Worm (Caenorhabditis elegans): Measurements from ENCODE around the gene nhr-101.

Gene nhr-101

ce11 chrV:11529541-11529940 lies 40.7 kb upstream of the nhr-101 start:
- TF ChIP-seq tbx-2 (tag; optimal IDR thresholded peaks at IDR 0.05) (peak; percentile 58), ceh-63 (GFP tag; optimal IDR thresholded peaks at IDR 0.05) (no peak), efl-1 (optimal IDR thresholded peaks at IDR 0.05) (no peak), efl-1 (GFP tag; optimal IDR thresholded peaks at IDR 0.05 in 1 of 2) (peak in 1 of 2 experiments; percentile 58), nhr-77 (tag; optimal IDR thresholded peaks at IDR 0.05) (peak; percentile 65), lsy-2 (tag; optimal IDR thresholded peaks at IDR 0.05) (peak in 1 of 2 experiments; percentile 21), nhr-71 (tag; optimal IDR thresholded peaks at IDR 0.05) (peak; percentile 36), nhr-28 (tag; optimal IDR thresholded peaks at IDR 0.05) (no peak), lin-14 (GFP tag; optimal IDR thresholded peaks at IDR 0.05) (peak; percentile 48), nhr-20 (tag; optimal IDR thresholded peaks at IDR 0.05) (peak; percentile 36), mdl-1 (tag; optimal IDR thresholded peaks at IDR 0.05) (peak in 1 of 2 experiments; percentile 25), nhr-76 (tag; optimal IDR thresholded peaks at IDR 0.05) (no peak), egl-27 (tag; optimal IDR thresholded peaks at IDR 0.05) (peak; percentile 45 to 57)

ce11 chrV:11531100-11531499 lies 39.2 kb upstream of the nhr-101 start:
- no peak for TF ChIP-seq jun-1 (tag; optimal IDR thresholded peaks at IDR 0.05)
- TF ChIP-seq alr-1 (tag; optimal IDR thresholded peaks at IDR 0.05; ENCODE audit: borderline replicate concordance) = no peak
- TF ChIP-seq C16A3.4 (tag; optimal IDR thresholded peaks at IDR 0.05) = peak; percentile 49
- TF ChIP-seq C34B4.2 (tag; optimal IDR thresholded peaks at IDR 0.05) = no peak
- no peak for TF ChIP-seq tlp-1 (tag; optimal IDR thresholded peaks at IDR 0.05)
- peak; percentile 83 for TF ChIP-seq snu-23 (GFP tag; optimal IDR thresholded peaks at IDR 0.05)
- TF ChIP-seq rnt-1 (tag; optimal IDR thresholded peaks at IDR 0.05) = peak; percentile 42
- TF ChIP-seq unc-98 (GFP tag; IDR thresholded peaks at IDR 0.05) = no peak
- TF ChIP-seq aha-1 (tag; optimal IDR thresholded peaks at IDR 0.05) = no peak
- TF ChIP-seq fos-1 (tag; optimal IDR thresholded peaks at IDR 0.05) = peak; percentile 45
- peak; percentile 55 for TF ChIP-seq lin-13 (GFP tag; optimal IDR thresholded peaks at IDR 0.05)
- no peak for TF ChIP-seq zip-4 (GFP tag; optimal IDR thresholded peaks at IDR 0.05)
- no peak for TF ChIP-seq vab-15 (tag; optimal IDR thresholded peaks at IDR 0.05)
- TF ChIP-seq pag-3 (tag; optimal IDR thresholded peaks at IDR 0.05; ENCODE audit: borderline replicate concordance, insufficient read depth) = no peak
- TF ChIP-seq ama-1 (optimal IDR thresholded peaks at IDR 0.05) = no peak
- TF ChIP-seq fkh-8 (tag; optimal IDR thresholded peaks at IDR 0.05) = no peak
- peak; percentile 29; the same call in 1 of the 2 replicates for TF ChIP-seq ceh-88 (GFP tag; IDR thresholded peaks at IDR 0.05)
- TF ChIP-seq egl-27 (tag; optimal IDR thresholded peaks at IDR 0.05) = peak in 1 of 2 experiments; percentile 12
- no peak for TF ChIP-seq C04F5.9 (tag; optimal IDR thresholded peaks at IDR 0.05)
- no peak for TF ChIP-seq nhr-28 (tag; optimal IDR thresholded peaks at IDR 0.05)
- TF ChIP-seq xbp-1 (tag; optimal IDR thresholded peaks at IDR 0.05) = peak; percentile 8
- no peak for TF ChIP-seq mef-2 (tag; optimal IDR thresholded peaks at IDR 0.05)
- no peak for TF ChIP-seq nhr-237 (tag; optimal IDR thresholded peaks at IDR 0.05)
- peak; percentile 99 for TF ChIP-seq blmp-1 (tag; optimal IDR thresholded peaks at IDR 0.05)
- no peak for TF ChIP-seq unc-62 (GFP tag; optimal IDR thresholded peaks at IDR 0.05)
- no peak for TF ChIP-seq ceh-90 (tag; optimal IDR thresholded peaks at IDR 0.05)
- peak; percentile 94 for TF ChIP-seq lin-14 (GFP tag; optimal IDR thresholded peaks at IDR 0.05)
- no peak for TF ChIP-seq zag-1 (tag; optimal IDR thresholded peaks at IDR 0.05)
- TF ChIP-seq skn-1 (tag; optimal IDR thresholded peaks at IDR 0.05) = no peak
- no peak for TF ChIP-seq lir-3 (tag; optimal IDR thresholded peaks at IDR 0.05; ENCODE audit: poor library complexity)
- no peak for TF ChIP-seq hlh-4 (tag; optimal IDR thresholded peaks at IDR 0.05)
- no peak for TF ChIP-seq nhr-76 (tag; optimal IDR thresholded peaks at IDR 0.05)
- TF ChIP-seq nhr-19 (GFP tag; conservative IDR thresholded peaks at IDR 0.05) = peak; percentile 41; the same call in 1 of the 2 replicates
- TF ChIP-seq egl-13 (tag; optimal IDR thresholded peaks at IDR 0.05) = no peak
- TF ChIP-seq mdl-1 (tag; optimal IDR thresholded peaks at IDR 0.05) = peak in 1 of 2 experiments; percentile 69
- no peak for TF ChIP-seq snpc-4 (tag; optimal IDR thresholded peaks at IDR 0.05)
- no peak for TF ChIP-seq pax-3 (tag; optimal IDR thresholded peaks at IDR 0.05)
- peak; percentile 20 to 39 for TF ChIP-seq efl-1 (optimal IDR thresholded peaks at IDR 0.05)
- TF ChIP-seq efl-1 (GFP tag; optimal IDR thresholded peaks at IDR 0.05 in 1 of 2) = peak in 1 of 2 experiments; percentile 6
- TF ChIP-seq isw-1 (GFP tag; IDR thresholded peaks at IDR 0.05) = no peak
- no peak for TF ChIP-seq sptf-1 (tag; optimal IDR thresholded peaks at IDR 0.05)
- TF ChIP-seq nhr-11 (tag; optimal IDR thresholded peaks at IDR 0.05) = no peak
- no peak for TF ChIP-seq fkh-10 (GFP tag; optimal IDR thresholded peaks at IDR 0.05)
- no peak for TF ChIP-seq hlh-17 (GFP tag; optimal IDR thresholded peaks at IDR 0.05; ENCODE audit: borderline replicate concordance)
- TF ChIP-seq lin-39 (tag; optimal IDR thresholded peaks at IDR 0.05) = no peak

All from whole organism, L1 larva.